Worm (Caenorhabditis elegans) whole organism, L1 larva: ENCODE results near the gene F46G11.6.

Experiments
- C16A3.4 ChIP-seq: fragments of 150-350 bp; optimal IDR thresholded peaks from 2 replicates; lab custom pipeline; 2014; ENCODE audit warnings: missing biosample characterization, missing genetic modification characterization
- C34B4.2 ChIP-seq: sonication (generic microtip); optimal IDR thresholded peaks from 2 replicates; lab custom pipeline; 2017; ENCODE audit warnings: mild to moderate bottlenecking, missing genetic modification characterization, missing compliant biosample characterization
- F16B12.6 ChIP-seq: fragments of 150-350 bp; optimal IDR thresholded peaks from 2 replicates; lab custom pipeline; 2014; ENCODE audit warnings: missing biosample characterization, missing genetic modification characterization
- Y116A8C.19 ChIP-seq: sonication (generic microtip); optimal IDR thresholded peaks from 2 replicates; lab custom pipeline; 2016; ENCODE audit warnings: missing compliant biosample characterization, missing genetic modification characterization, borderline replicate concordance
- aha-1 ChIP-seq: fragments of 150-350 bp; optimal IDR thresholded peaks from 2 replicates; lab custom pipeline; 2014; ENCODE audit warnings: missing biosample characterization, missing genetic modification characterization
- alr-1 ChIP-seq: fragments of 200-800 bp; sonication (Bioruptor generic); optimal IDR thresholded peaks from 2 replicates; lab custom pipeline; 2018; ENCODE audit warnings: borderline replicate concordance, mild to moderate bottlenecking, missing genetic modification characterization, missing compliant biosample characterization
- aly-2 ChIP-seq: fragments of 150-350 bp; optimal IDR thresholded peaks from 2 replicates; lab custom pipeline; 2014; ENCODE audit warnings: missing biosample characterization, missing genetic modification characterization
- ama-1 ChIP-seq: fragments of 150-350 bp; optimal IDR thresholded peaks from 2 replicates; lab custom pipeline; 2014
- ceh-63 ChIP-seq: fragments of 200-800 bp; sonication (Bioruptor generic); optimal IDR thresholded peaks from 2 replicates; lab custom pipeline; 2018; ENCODE audit warnings: mild to moderate bottlenecking, missing genetic modification characterization, missing compliant biosample characterization
- ceh-82 ChIP-seq, 3 experiments: fragments of 150-350 bp in 1 of 3; sonication (generic microtip) in 2 of 3; optimal IDR thresholded peaks; 2 replicates each; lab custom pipeline; 2014 to 2017; ENCODE audit warnings: missing biosample characterization in 3 of 3, missing genetic modification characterization in 3 of 3
- ceh-90 ChIP-seq: sonication (generic microtip); optimal IDR thresholded peaks from 2 replicates; lab custom pipeline; 2016; ENCODE audit warnings: missing genetic modification characterization, missing compliant biosample characterization
- ces-1 ChIP-seq: fragments of 150-350 bp; optimal IDR thresholded peaks from 2 replicates; lab custom pipeline; 2014; ENCODE audit warnings: missing biosample characterization, missing genetic modification reagents, missing genetic modification characterization
- efl-1 ChIP-seq, 4 experiments: fragments of 150-350 bp; optimal IDR thresholded peaks in 3 of 4; peaks in 1 of 4; 1 replicate in 1 of 4; 2 replicates in 3 of 4; lab custom pipeline; 2014; ENCODE audit warnings: missing biosample characterization in 2 of 4, missing genetic modification characterization in 2 of 4, missing genetic modification reagents in 2 of 4
- elt-2 ChIP-seq: sonication (generic microtip); optimal IDR thresholded peaks from 2 replicates; lab custom pipeline; 2016; ENCODE audit warnings: missing genetic modification characterization, mild to moderate bottlenecking, inconsistent platforms, missing compliant biosample characterization, missing genetic modification reagents
- elt-3 ChIP-seq, 6 experiments: fragments of 150-350 bp in 1 of 6; sonication (generic microtip); optimal IDR thresholded peaks; 2 replicates each; lab custom pipeline; 2017 to 2018; ENCODE audit warnings: missing biosample characterization in 6 of 6, missing genetic modification characterization in 6 of 6, inconsistent platforms in 1 of 6
- fkh-10 ChIP-seq: sonication (generic microtip); optimal IDR thresholded peaks from 2 replicates; lab custom pipeline; 2017; ENCODE audit warnings: missing biosample characterization, missing genetic modification reagents, missing genetic modification characterization
- fkh-8 ChIP-seq: sonication (generic microtip); optimal IDR thresholded peaks from 2 replicates; lab custom pipeline; 2016; ENCODE audit warnings: mild to moderate bottlenecking, missing genetic modification characterization, missing compliant biosample characterization
- hlh-4 ChIP-seq: sonication (generic microtip); optimal IDR thresholded peaks from 2 replicates; lab custom pipeline; 2016; ENCODE audit warnings: mild to moderate bottlenecking, missing genetic modification characterization, missing compliant biosample characterization
- hpl-2 ChIP-seq: fragments of 150-350 bp; optimal IDR thresholded peaks from 2 replicates; lab custom pipeline; 2014; ENCODE audit warnings: missing biosample characterization, missing genetic modification reagents, missing genetic modification characterization
- irx-1 ChIP-seq: sonication (generic microtip); optimal IDR thresholded peaks from 2 replicates; lab custom pipeline; 2016; ENCODE audit warnings: missing genetic modification characterization, missing compliant biosample characterization
- isw-1 ChIP-seq: fragments of 200-800 bp; sonication (Bioruptor generic); IDR thresholded peaks from 2 replicates; pipeline ENCODE4 v1.3.6; 2022; ENCODE audit warnings: missing genetic modification characterization, missing compliant biosample characterization
- jun-1 ChIP-seq: fragments of 150-350 bp; optimal IDR thresholded peaks from 2 replicates; lab custom pipeline; 2014; ENCODE audit warnings: missing biosample characterization, missing genetic modification reagents, missing genetic modification characterization
- lin-14 ChIP-seq: fragments of 200-800 bp; sonication (Bioruptor generic); optimal IDR thresholded peaks from 2 replicates; lab custom pipeline; 2018; ENCODE audit warnings: mild to moderate bottlenecking, missing genetic modification characterization, moderate library complexity, missing compliant biosample characterization
- lin-15B ChIP-seq: fragments of 150-350 bp; sonication (generic microtip); optimal IDR thresholded peaks from 3 replicates; lab custom pipeline; 2014; ENCODE audit warnings: missing biosample characterization, missing genetic modification characterization
- lin-35 ChIP-seq, 2 experiments: fragments of 150-350 bp; optimal IDR thresholded peaks; 2 replicates each; lab custom pipeline; 2014; ENCODE audit warnings: missing biosample characterization in 2 of 2, missing genetic modification characterization in 2 of 2, missing genetic modification reagents in 2 of 2
- lir-3 ChIP-seq: sonication (generic microtip); optimal IDR thresholded peaks from 2 replicates; lab custom pipeline; 2016; ENCODE audit warnings: mild to moderate bottlenecking, missing genetic modification characterization, moderate library complexity, missing compliant biosample characterization; ENCODE audit not compliant: poor library complexity
- lsy-2 ChIP-seq, 2 experiments: fragments of 150-350 bp; optimal IDR thresholded peaks; 2 replicates each; lab custom pipeline; 2014; ENCODE audit warnings: missing biosample characterization in 2 of 2, missing genetic modification characterization in 2 of 2
- mep-1 ChIP-seq: fragments of 150-350 bp; optimal IDR thresholded peaks from 2 replicates; lab custom pipeline; 2014; ENCODE audit warnings: missing biosample characterization, missing genetic modification characterization
- nhr-11 ChIP-seq: fragments of 150-350 bp; optimal IDR thresholded peaks from 2 replicates; lab custom pipeline; 2014; ENCODE audit warnings: missing biosample characterization, missing genetic modification characterization
- nhr-12 ChIP-seq: sonication (generic microtip); optimal IDR thresholded peaks from 2 replicates; lab custom pipeline; 2017; ENCODE audit warnings: missing biosample characterization, missing genetic modification characterization
- nhr-19 ChIP-seq: fragments of 200-800 bp; sonication (Bioruptor generic); conservative IDR thresholded peaks from 2 replicates; pipeline ENCODE4 v1.3.6; 2022; ENCODE audit warnings: missing genetic modification characterization, missing compliant biosample characterization
- nhr-237 ChIP-seq: fragments of 150-350 bp; optimal IDR thresholded peaks from 2 replicates; lab custom pipeline; 2014; ENCODE audit warnings: missing biosample characterization, missing genetic modification characterization
- nhr-47 ChIP-seq: sonication (generic microtip); optimal IDR thresholded peaks from 2 replicates; lab custom pipeline; 2016; ENCODE audit warnings: mild to moderate bottlenecking, missing genetic modification characterization, moderate library complexity, missing compliant biosample characterization
- nhr-76 ChIP-seq: sonication (generic microtip); optimal IDR thresholded peaks from 2 replicates; lab custom pipeline; 2017; ENCODE audit warnings: missing biosample characterization, missing genetic modification characterization
- nhr-77 ChIP-seq: fragments of 150-350 bp; optimal IDR thresholded peaks from 2 replicates; lab custom pipeline; 2014; ENCODE audit warnings: missing biosample characterization, missing genetic modification characterization
- nhr-84 ChIP-seq: sonication (generic microtip); optimal IDR thresholded peaks from 2 replicates; lab custom pipeline; 2017; ENCODE audit warnings: missing biosample characterization, missing genetic modification characterization
- nhr-90 ChIP-seq: sonication (generic microtip); optimal IDR thresholded peaks from 2 replicates; lab custom pipeline; 2016; ENCODE audit warnings: mild to moderate bottlenecking, missing genetic modification characterization, missing compliant biosample characterization; ENCODE audit not compliant: poor library complexity
- pax-3 ChIP-seq: fragments of 200-800 bp; sonication (Bioruptor generic); optimal IDR thresholded peaks from 2 replicates; lab custom pipeline; 2018; ENCODE audit warnings: mild to moderate bottlenecking, missing genetic modification characterization, moderate library complexity, missing compliant biosample characterization
- snpc-4 ChIP-seq: fragments of 150-350 bp; optimal IDR thresholded peaks from 2 replicates; lab custom pipeline; 2014; ENCODE audit warnings: missing biosample characterization, missing genetic modification characterization
- snu-23 ChIP-seq: sonication (generic microtip); optimal IDR thresholded peaks from 2 replicates; lab custom pipeline; 2016; ENCODE audit warnings: missing genetic modification characterization, missing compliant biosample characterization
- sox-4 ChIP-seq: sonication (generic microtip); optimal IDR thresholded peaks from 2 replicates; lab custom pipeline; 2016; ENCODE audit warnings: missing genetic modification characterization, missing compliant biosample characterization
- sptf-1 ChIP-seq: fragments of 150-350 bp; optimal IDR thresholded peaks from 2 replicates; lab custom pipeline; 2014; ENCODE audit warnings: missing biosample characterization, missing genetic modification characterization
- sup-37 ChIP-seq: fragments of 200-800 bp; sonication (Bioruptor generic); optimal IDR thresholded peaks from 2 replicates; lab custom pipeline; 2018; ENCODE audit warnings: mild to moderate bottlenecking, missing genetic modification characterization, missing compliant biosample characterization
- swsn-7 ChIP-seq: sonication (generic microtip); optimal IDR thresholded peaks from 2 replicates; lab custom pipeline; 2016; ENCODE audit warnings: missing genetic modification characterization, missing compliant biosample characterization
- unc-98 ChIP-seq: fragments of 200-800 bp; sonication (Bioruptor generic); IDR thresholded peaks from 2 replicates; pipeline ENCODE4 v1.3.6; 2022; ENCODE audit warnings: missing genetic modification characterization, missing compliant biosample characterization
- vab-15 ChIP-seq: sonication (generic microtip); optimal IDR thresholded peaks from 2 replicates; lab custom pipeline; 2017; ENCODE audit warnings: missing genotype, mild to moderate bottlenecking, missing genetic modification characterization, missing compliant biosample characterization
- zag-1 ChIP-seq: fragments of 150-350 bp; optimal IDR thresholded peaks from 2 replicates; lab custom pipeline; 2014; ENCODE audit warnings: missing biosample characterization, missing genetic modification characterization
- zip-4 ChIP-seq: fragments of 200-800 bp; sonication (Bioruptor generic); optimal IDR thresholded peaks from 2 replicates; lab custom pipeline; 2018; ENCODE audit warnings: mild to moderate bottlenecking, missing genetic modification characterization, moderate library complexity, missing compliant biosample characterization

F46G11.6 gene

DNA sequence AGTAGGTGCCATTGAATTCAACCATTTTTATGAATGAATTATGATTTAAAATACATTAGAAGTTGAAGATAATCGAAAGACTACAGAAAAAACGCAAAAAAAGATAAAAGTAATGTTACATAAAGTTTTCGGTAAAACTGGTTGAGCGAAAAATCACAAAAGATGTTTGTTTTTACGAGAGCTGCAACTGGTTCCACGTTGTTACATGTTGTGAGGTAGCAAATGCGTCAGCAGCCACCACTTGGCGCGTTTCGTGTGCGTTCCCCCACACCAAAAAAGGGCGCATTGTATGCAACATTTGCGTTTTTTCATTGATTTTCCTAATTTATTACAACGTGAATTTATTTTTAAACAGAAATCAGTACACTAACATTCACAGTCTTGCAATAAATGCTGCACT is 4.1 kb upstream of the F46G11.6 start, which contains the start of gene gakh-1 (continued):
- TF ChIP-seq C34B4.2 (tag; lab: Kevin White, UChicago) (no peak), hlh-4 (tag; lab: Kevin White, UChicago) (no peak), zag-1 (tag; lab: Kevin White, UChicago) (peak; percentile 23), jun-1 (peak; percentile 63), hpl-2 (no peak), lin-14 (peak; percentile 86), aha-1 (tag; lab: Kevin White, UChicago) (no peak), isw-1 (peak; percentile 34), efl-1 (optimal IDR thresholded peaks at IDR 0.05; lab: Kevin White, UChicago) (peak; percentile 35 to 52), efl-1 (GFP tag; optimal IDR thresholded peaks at IDR 0.05 in 1 of 2; lab: Kevin White, UChicago) (peak; percentile 50 to 97), unc-98 (GFP tag; lab: Robert Waterston, UW) (no peak), elt-3 (tag; optimal IDR thresholded peaks at IDR 0.05; lab: Kevin White, UChicago) (peak in 2 of 6 experiments; percentile 2 to 18), lir-3 (tag; lab: Kevin White, UChicago) (no peak), ama-1 (lab: Kevin White, UChicago) (no peak), nhr-11 (tag; lab: Kevin White, UChicago) (no peak), lsy-2 (tag; optimal IDR thresholded peaks at IDR 0.05; lab: Kevin White, UChicago) (peak; percentile 61 to 65), aly-2 (tag; lab: Kevin White, UChicago) (no peak), mep-1 (tag; lab: Kevin White, UChicago) (peak; percentile 60), alr-1 (tag; lab: Kevin White, UChicago) (no peak), Y116A8C.19 (tag; lab: Kevin White, UChicago) (no peak), ceh-63 (GFP tag; lab: Kevin White, UChicago) (no peak), fkh-8 (tag; lab: Kevin White, UChicago) (peak; percentile 50), fkh-10 (peak; percentile 25), pax-3 (tag; lab: Kevin White, UChicago) (no peak), sox-4 (tag; lab: Kevin White, UChicago) (peak; percentile 20), snu-23 (peak; percentile 72), nhr-19 (GFP tag; lab: Robert Waterston, UW) (peak; percentile 63), ceh-90 (no peak), nhr-237 (no peak), swsn-7 (tag; lab: Kevin White, UChicago) (peak; percentile 75), nhr-12 (tag; lab: Kevin White, UChicago) (no peak), elt-2 (peak; percentile 42), lin-35 (GFP tag; optimal IDR thresholded peaks at IDR 0.05; lab: Kevin White, UChicago) (peak; percentile 45 to 76), nhr-76 (tag; lab: Kevin White, UChicago) (no peak), nhr-90 (tag; lab: Kevin White, UChicago) (peak; percentile 62), lin-15B (tag; lab: Kevin White, UChicago) (no peak), nhr-84 (tag; lab: Kevin White, UChicago) (no peak), F16B12.6 (peak; percentile 28), irx-1 (peak; percentile 80), sup-37 (GFP tag; lab: Kevin White, UChicago) (peak; percentile 29), vab-15 (tag; lab: Kevin White, UChicago) (no peak)

DNA sequence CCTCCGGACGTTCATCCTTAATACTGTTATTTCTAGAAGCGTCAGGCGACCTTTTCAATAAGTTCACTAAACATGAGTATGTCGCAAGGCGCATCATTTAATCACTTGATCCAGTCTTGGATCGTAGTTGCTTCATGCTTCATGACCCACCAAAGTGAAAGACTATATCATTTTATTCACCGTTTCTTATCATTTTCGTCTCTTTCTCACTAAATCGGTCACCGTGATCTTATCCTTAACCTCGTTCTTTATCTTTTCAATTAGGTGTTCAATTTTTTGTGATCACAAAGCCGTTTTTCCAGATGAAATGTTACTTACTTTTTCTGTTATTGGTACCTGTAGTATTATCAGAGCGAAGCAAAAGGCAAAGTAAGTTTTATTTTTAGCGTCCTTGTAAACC is 1.6 kb downstream of the F46G11.6 start, which contains the start of gene F46G11.2:
Gene F46G11.2, plus strand, starts transcription at position 301 of the 400 bp plus-strand sequence.
- TF ChIP-seq sptf-1 (no peak), lin-15B (tag; lab: Kevin White, UChicago) (no peak), elt-3 (tag; optimal IDR thresholded peaks at IDR 0.05; lab: Kevin White, UChicago) (no peak), nhr-77 (tag; lab: Kevin White, UChicago) (no peak), nhr-47 (tag; lab: Kevin White, UChicago) (no peak), snpc-4 (tag; lab: Kevin White, UChicago) (no peak), ces-1 (no peak), ceh-90 (no peak), ceh-63 (GFP tag; lab: Kevin White, UChicago) (no peak), zip-4 (no peak), hlh-4 (tag; lab: Kevin White, UChicago) (no peak), lin-35 (GFP tag; optimal IDR thresholded peaks at IDR 0.05; lab: Kevin White, UChicago) (no peak), ceh-82 (tag; optimal IDR thresholded peaks at IDR 0.05; lab: Kevin White, UChicago) (no peak), hpl-2 (no peak), snu-23 (no peak), C16A3.4 (tag; lab: Kevin White, UChicago) (no peak)
